Worm (Caenorhabditis elegans) whole organism, L1 larva: ENCODE data around the gene W08E12.7.

Experiments
- F16B12.6 ChIP-seq: fragments of 150-350 bp; optimal IDR thresholded peaks from 2 replicates; lab custom pipeline; 2014; ENCODE audit warnings: missing biosample characterization, missing genetic modification characterization
- Y116A8C.19 ChIP-seq: sonication (generic microtip); optimal IDR thresholded peaks from 2 replicates; lab custom pipeline; 2016; ENCODE audit warnings: missing compliant biosample characterization, missing genetic modification characterization, borderline replicate concordance
- aha-1 ChIP-seq: fragments of 150-350 bp; optimal IDR thresholded peaks from 2 replicates; lab custom pipeline; 2014; ENCODE audit warnings: missing biosample characterization, missing genetic modification characterization
- aly-2 ChIP-seq: fragments of 150-350 bp; optimal IDR thresholded peaks from 2 replicates; lab custom pipeline; 2014; ENCODE audit warnings: missing biosample characterization, missing genetic modification characterization
- ceh-8 ChIP-seq: fragments of 200-800 bp; sonication (Bioruptor generic); optimal IDR thresholded peaks from 2 replicates; lab custom pipeline; 2018; ENCODE audit warnings: mild to moderate bottlenecking, missing genetic modification characterization, moderate library complexity, missing compliant biosample characterization
- ces-1 ChIP-seq: fragments of 150-350 bp; optimal IDR thresholded peaks from 2 replicates; lab custom pipeline; 2014; ENCODE audit warnings: missing biosample characterization, missing genetic modification reagents, missing genetic modification characterization
- dpl-1 ChIP-seq, 3 experiments: fragments of 150-350 bp in 2 of 3; sonication (generic microtip) in 1 of 3; optimal IDR thresholded peaks; 2 replicates each; lab custom pipeline; 2014 to 2017; ENCODE audit warnings: missing biosample characterization in 3 of 3, missing genetic modification characterization in 3 of 3, missing genetic modification reagents in 3 of 3
- efl-1 ChIP-seq, 4 experiments: fragments of 150-350 bp; optimal IDR thresholded peaks in 3 of 4; peaks in 1 of 4; 1 replicate in 1 of 4; 2 replicates in 3 of 4; lab custom pipeline; 2014; ENCODE audit warnings: missing biosample characterization in 2 of 4, missing genetic modification characterization in 2 of 4, missing genetic modification reagents in 2 of 4
- efl-3 ChIP-seq: fragments of 200-800 bp; sonication (Bioruptor generic); optimal IDR thresholded peaks from 2 replicates; lab custom pipeline; 2018; ENCODE audit warnings: mild to moderate bottlenecking, missing genetic modification characterization, missing compliant biosample characterization
- ets-5 ChIP-seq: fragments of 200-800 bp; sonication (Bioruptor generic); IDR thresholded peaks from 2 replicates; pipeline ENCODE4 v1.3.6; 2022; ENCODE audit warnings: missing genetic modification characterization, missing compliant biosample characterization
- fos-1 ChIP-seq: fragments of 150-350 bp; optimal IDR thresholded peaks from 2 replicates; lab custom pipeline; 2014; ENCODE audit warnings: missing biosample characterization, missing genetic modification characterization
- irx-1 ChIP-seq: sonication (generic microtip); optimal IDR thresholded peaks from 2 replicates; lab custom pipeline; 2016; ENCODE audit warnings: missing genetic modification characterization, missing compliant biosample characterization
- isw-1 ChIP-seq: fragments of 200-800 bp; sonication (Bioruptor generic); IDR thresholded peaks from 2 replicates; pipeline ENCODE4 v1.3.6; 2022; ENCODE audit warnings: missing genetic modification characterization, missing compliant biosample characterization
- jun-1 ChIP-seq: fragments of 150-350 bp; optimal IDR thresholded peaks from 2 replicates; lab custom pipeline; 2014; ENCODE audit warnings: missing biosample characterization, missing genetic modification reagents, missing genetic modification characterization
- lin-13 ChIP-seq: fragments of 150-350 bp; optimal IDR thresholded peaks from 2 replicates; lab custom pipeline; 2014; ENCODE audit warnings: missing biosample characterization, missing genetic modification reagents, missing genetic modification characterization
- lir-3 ChIP-seq: sonication (generic microtip); optimal IDR thresholded peaks from 2 replicates; lab custom pipeline; 2016; ENCODE audit warnings: mild to moderate bottlenecking, missing genetic modification characterization, moderate library complexity, missing compliant biosample characterization; ENCODE audit not compliant: poor library complexity
- mab-9 ChIP-seq: fragments of 200-800 bp; sonication (Bioruptor generic); IDR thresholded peaks from 2 replicates; pipeline ENCODE4 v1.3.6; 2022; ENCODE audit warnings: missing genetic modification reagents, missing genetic modification characterization, missing compliant biosample characterization
- mdl-1 ChIP-seq, 2 experiments: fragments of 150-350 bp; optimal IDR thresholded peaks; 2 replicates each; lab custom pipeline; 2014 to 2017; ENCODE audit warnings: missing biosample characterization in 2 of 2, missing genetic modification characterization in 2 of 2, inconsistent platforms in 1 of 2
- mep-1 ChIP-seq: fragments of 150-350 bp; optimal IDR thresholded peaks from 2 replicates; lab custom pipeline; 2014; ENCODE audit warnings: missing biosample characterization, missing genetic modification characterization
- nhr-11 ChIP-seq: fragments of 150-350 bp; optimal IDR thresholded peaks from 2 replicates; lab custom pipeline; 2014; ENCODE audit warnings: missing biosample characterization, missing genetic modification characterization
- nhr-19 ChIP-seq: fragments of 200-800 bp; sonication (Bioruptor generic); conservative IDR thresholded peaks from 2 replicates; pipeline ENCODE4 v1.3.6; 2022; ENCODE audit warnings: missing genetic modification characterization, missing compliant biosample characterization
- nhr-20 ChIP-seq: sonication (generic microtip); optimal IDR thresholded peaks from 2 replicates; lab custom pipeline; 2016; ENCODE audit warnings: mild to moderate bottlenecking, missing genetic modification characterization, missing compliant biosample characterization
- nhr-47 ChIP-seq: sonication (generic microtip); optimal IDR thresholded peaks from 2 replicates; lab custom pipeline; 2016; ENCODE audit warnings: mild to moderate bottlenecking, missing genetic modification characterization, moderate library complexity, missing compliant biosample characterization
- nhr-76 ChIP-seq: sonication (generic microtip); optimal IDR thresholded peaks from 2 replicates; lab custom pipeline; 2017; ENCODE audit warnings: missing biosample characterization, missing genetic modification characterization
- nhr-84 ChIP-seq: sonication (generic microtip); optimal IDR thresholded peaks from 2 replicates; lab custom pipeline; 2017; ENCODE audit warnings: missing biosample characterization, missing genetic modification characterization
- nhr-85 ChIP-seq: sonication (generic microtip); peaks from one replicate; lab custom pipeline; 2016; ENCODE audit warnings: missing genetic modification characterization, inconsistent platforms, missing compliant biosample characterization
- nhr-90 ChIP-seq: sonication (generic microtip); optimal IDR thresholded peaks from 2 replicates; lab custom pipeline; 2016; ENCODE audit warnings: mild to moderate bottlenecking, missing genetic modification characterization, missing compliant biosample characterization; ENCODE audit not compliant: poor library complexity
- pax-3 ChIP-seq: fragments of 200-800 bp; sonication (Bioruptor generic); optimal IDR thresholded peaks from 2 replicates; lab custom pipeline; 2018; ENCODE audit warnings: mild to moderate bottlenecking, missing genetic modification characterization, moderate library complexity, missing compliant biosample characterization
- pqm-1 ChIP-seq: sonication (generic microtip); optimal IDR thresholded peaks from 3 replicates; lab custom pipeline; 2017; ENCODE audit warnings: missing biosample characterization, missing genetic modification characterization
- rnt-1 ChIP-seq: sonication (generic microtip); optimal IDR thresholded peaks from 2 replicates; lab custom pipeline; 2016; ENCODE audit warnings: mild to moderate bottlenecking, missing genetic modification characterization, moderate library complexity, missing compliant biosample characterization
- skn-1 ChIP-seq: fragments of 150-350 bp; optimal IDR thresholded peaks from 2 replicates; lab custom pipeline; 2014; ENCODE audit warnings: missing biosample characterization, missing genetic modification characterization
- snu-23 ChIP-seq: sonication (generic microtip); optimal IDR thresholded peaks from 2 replicates; lab custom pipeline; 2016; ENCODE audit warnings: missing genetic modification characterization, missing compliant biosample characterization
- sptf-1 ChIP-seq: fragments of 150-350 bp; optimal IDR thresholded peaks from 2 replicates; lab custom pipeline; 2014; ENCODE audit warnings: missing biosample characterization, missing genetic modification characterization
- sup-37 ChIP-seq: fragments of 200-800 bp; sonication (Bioruptor generic); optimal IDR thresholded peaks from 2 replicates; lab custom pipeline; 2018; ENCODE audit warnings: mild to moderate bottlenecking, missing genetic modification characterization, missing compliant biosample characterization
- tlp-1 ChIP-seq: fragments of 150-350 bp; optimal IDR thresholded peaks from 2 replicates; lab custom pipeline; 2014; ENCODE audit warnings: missing biosample characterization, missing genetic modification characterization
- unc-130 ChIP-seq: fragments of 150-350 bp; optimal IDR thresholded peaks from 2 replicates; lab custom pipeline; 2017; ENCODE audit warnings: missing biosample characterization, missing genetic modification characterization, inconsistent platforms
- unc-30 ChIP-seq: sonication (generic microtip); optimal IDR thresholded peaks from 2 replicates; lab custom pipeline; 2017; ENCODE audit warnings: missing biosample characterization, missing genetic modification characterization
- unc-62 ChIP-seq: fragments of 150-350 bp; optimal IDR thresholded peaks from 2 replicates; lab custom pipeline; 2014; ENCODE audit warnings: missing biosample characterization, missing genetic modification reagents, missing genetic modification characterization
- unc-98 ChIP-seq: fragments of 200-800 bp; sonication (Bioruptor generic); IDR thresholded peaks from 2 replicates; pipeline ENCODE4 v1.3.6; 2022; ENCODE audit warnings: missing genetic modification characterization, missing compliant biosample characterization
- xbp-1 ChIP-seq: sonication (generic microtip); optimal IDR thresholded peaks from 2 replicates; lab custom pipeline; 2016; ENCODE audit warnings: missing genetic modification characterization, missing compliant biosample characterization
- ztf-4 ChIP-seq: fragments of 150-350 bp; optimal IDR thresholded peaks from 2 replicates; lab custom pipeline; 2014; ENCODE audit warnings: missing biosample characterization, missing genetic modification characterization

Gene W08E12.7

ce11 chrIV:3261761-3262160, 33.2 kb upstream of the W08E12.7 start:
- TF ChIP-seq pax-3 (tag; lab: Kevin White, UChicago) (no peak), nhr-76 (tag; lab: Kevin White, UChicago) (no peak), pqm-1 (tag; lab: Kevin White, UChicago) (no peak), ztf-4 (tag; lab: Kevin White, UChicago) (no peak), fos-1 (tag; lab: Kevin White, UChicago) (no peak), ets-5 (GFP tag; lab: Robert Waterston, UW) (no peak), tlp-1 (tag; lab: Kevin White, UChicago) (no peak), nhr-20 (tag; lab: Kevin White, UChicago) (no peak), unc-98 (GFP tag; lab: Robert Waterston, UW) (no peak), ces-1 (GFP tag; lab: Kevin White, UChicago) (no peak)

DNA sequence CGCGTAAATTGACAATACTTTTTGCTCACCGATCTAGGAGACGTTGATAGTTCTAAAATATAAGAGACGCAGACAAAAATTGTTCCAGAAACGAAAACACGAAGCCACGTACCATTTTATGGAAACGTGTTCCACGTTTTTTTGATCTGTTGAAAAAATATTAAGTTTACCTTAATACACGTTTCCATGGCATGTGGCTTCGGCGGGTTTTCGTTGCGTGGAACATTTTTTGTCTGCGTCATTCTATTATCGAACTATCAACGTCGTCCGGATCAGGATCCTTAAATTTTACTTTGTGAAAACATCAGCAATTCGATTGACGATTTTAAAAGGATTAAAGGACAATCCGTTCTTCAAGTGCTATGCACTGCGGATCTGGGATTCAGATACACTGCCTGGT, 29.3 kb upstream of the W08E12.7 start, which contains the start of gene T26C12.2:
T26C12.2 (minus strand) TSS at position 101 of the 400 bp plus-strand sequence.
- no peak for TF ChIP-seq F16B12.6
- no peak for TF ChIP-seq dpl-1 (GFP tag; optimal IDR thresholded peaks at IDR 0.05; lab: Kevin White, UChicago)
- TF ChIP-seq pax-3 (tag; lab: Kevin White, UChicago), result no peak
- TF ChIP-seq pqm-1 (tag; lab: Kevin White, UChicago), result no peak

DNA sequence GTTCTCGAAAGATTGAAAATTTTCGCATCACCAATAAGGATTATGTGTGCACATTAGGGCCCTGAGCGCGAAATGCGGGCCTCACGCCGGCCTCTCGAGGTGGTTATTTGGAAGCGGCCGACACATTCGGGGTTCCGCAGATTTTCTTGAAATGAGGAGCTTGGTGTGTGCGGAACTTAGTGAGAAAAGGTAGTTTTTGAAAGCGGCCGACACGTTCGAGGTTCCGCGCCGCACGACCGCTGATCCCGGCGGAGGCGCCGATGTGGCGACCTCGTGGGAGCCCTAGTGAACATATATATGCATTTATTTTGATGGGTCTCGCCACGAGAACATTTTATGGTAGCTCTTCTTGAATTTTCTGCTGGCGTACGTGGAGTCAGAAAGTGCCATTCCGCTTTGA, 28.1 kb upstream of the W08E12.7 start:
- TF ChIP-seq nhr-19 (GFP tag; lab: Robert Waterston, UW) (no peak), aly-2 (tag; lab: Kevin White, UChicago) (no peak), skn-1 (tag; lab: Kevin White, UChicago) (no peak), efl-3 (GFP tag; lab: Kevin White, UChicago) (no peak), mab-9 (GFP tag; lab: Robert Waterston, UW) (no peak), ets-5 (GFP tag; lab: Robert Waterston, UW) (no peak), sptf-1 (no peak), Y116A8C.19 (tag; lab: Kevin White, UChicago) (no peak), nhr-84 (no peak), aha-1 (no peak), pax-3 (tag; lab: Kevin White, UChicago) (no peak), unc-98 (GFP tag; lab: Robert Waterston, UW) (no peak), jun-1 (tag; lab: Kevin White, UChicago) (no peak), F16B12.6 (no peak), mep-1 (tag; lab: Kevin White, UChicago) (no peak), lir-3 (no peak), mdl-1 (tag; optimal IDR thresholded peaks at IDR 0.05; lab: Kevin White, UChicago) (no peak), efl-1 (optimal IDR thresholded peaks at IDR 0.05; lab: Kevin White, UChicago) (no peak), efl-1 (GFP tag; optimal IDR thresholded peaks at IDR 0.05 in 1 of 2; lab: Kevin White, UChicago) (no peak)

DNA sequence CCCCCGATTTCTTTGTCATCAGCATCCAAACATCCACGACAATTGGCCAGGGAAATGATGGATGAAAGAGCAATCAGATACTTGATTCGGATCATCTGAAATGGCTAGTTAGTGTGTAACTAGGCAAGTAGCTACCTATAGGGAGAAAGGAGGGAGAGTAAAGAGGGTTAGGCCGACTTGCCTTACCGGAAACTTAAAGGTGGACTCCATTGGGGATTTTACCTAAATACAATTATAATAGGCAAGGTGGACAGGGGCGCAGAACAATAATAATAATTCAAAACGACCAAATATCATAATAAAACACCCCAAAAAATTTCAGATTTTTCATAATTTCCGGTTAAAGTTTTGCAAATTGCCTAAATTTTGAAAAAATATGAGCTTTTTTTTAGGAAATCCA, 27.4 kb upstream of the W08E12.7 start, which contains the start of gene clec-173:
clec-173 (minus strand) TSS at position 101 of the 400 bp plus-strand sequence.
- no peak for TF ChIP-seq ets-5 (GFP tag; lab: Robert Waterston, UW)
- no peak for TF ChIP-seq lin-13 (GFP tag; lab: Kevin White, UChicago)
- no peak for TF ChIP-seq snu-23 (GFP tag; lab: Kevin White, UChicago)
- TF ChIP-seq nhr-47 (tag; lab: Kevin White, UChicago), result no peak
- TF ChIP-seq unc-62 (GFP tag; lab: Kevin White, UChicago), result no peak
- no peak for TF ChIP-seq mdl-1 (tag; optimal IDR thresholded peaks at IDR 0.05; lab: Kevin White, UChicago)
- no peak for TF ChIP-seq nhr-19 (GFP tag; lab: Robert Waterston, UW)
- no peak for TF ChIP-seq irx-1 (tag; lab: Kevin White, UChicago)
- no peak for TF ChIP-seq unc-30
- no peak for TF ChIP-seq isw-1 (GFP tag; lab: Robert Waterston, UW)
- no peak for TF ChIP-seq pax-3 (tag; lab: Kevin White, UChicago)
- TF ChIP-seq nhr-84, result no peak

- no peak for TF ChIP-seq jun-1 (tag; lab: Kevin White, UChicago)
- TF ChIP-seq nhr-90 (tag; lab: Kevin White, UChicago), result no peak
- TF ChIP-seq unc-130, result no peak
- TF ChIP-seq xbp-1 (tag; lab: Kevin White, UChicago), result no peak
- no peak for TF ChIP-seq ceh-8 (GFP tag; lab: Kevin White, UChicago)
- TF ChIP-seq sup-37, result no peak
- TF ChIP-seq nhr-11 (tag; lab: Kevin White, UChicago), result no peak
- TF ChIP-seq nhr-85, result no peak
- no peak for TF ChIP-seq rnt-1 (tag; lab: Kevin White, UChicago)
Observed at ce11 chrIV:3271342-3271741, 23.6 kb upstream of the W08E12.7 start.
